Fruit fly (Drosophila melanogaster): ENCODE results near the gene CG6055.

Gene CG6055

DNA sequence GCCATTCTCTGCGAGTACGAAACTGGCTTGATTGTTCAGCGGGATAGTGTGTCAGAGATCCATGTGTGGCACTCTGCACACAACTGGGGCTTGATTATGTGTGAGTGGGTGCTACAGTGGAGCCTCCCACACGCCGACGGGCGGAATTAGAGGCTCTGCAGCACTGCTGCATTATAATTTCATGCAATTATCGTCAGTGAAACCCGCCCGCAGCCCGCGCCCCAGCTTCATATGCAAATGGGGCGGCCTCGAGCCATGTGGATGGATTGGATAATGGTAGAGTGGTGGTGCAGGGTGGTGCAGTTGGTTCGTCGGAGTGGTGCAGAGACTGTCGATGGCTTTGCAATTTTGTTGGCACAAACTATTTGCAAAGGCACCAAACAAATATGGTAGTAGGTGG is 35.4 kb downstream of the CG6055 start:
- no peak for TF ChIP-seq Clk (GFP tag; optimal IDR thresholded peaks at IDR 0.05)
- TF ChIP-seq cnc (optimal IDR thresholded peaks at IDR 0.05), result no peak
- no peak for TF ChIP-seq CG12768 (GFP tag; optimal IDR thresholded peaks at IDR 0.05)
- no peak for TF ChIP-seq cic (GFP tag; optimal IDR thresholded peaks at IDR 0.05)
- TF ChIP-seq tj (GFP tag; optimal IDR thresholded peaks at IDR 0.05), result no peak
- TF ChIP-seq kay (GFP tag; ENCODE audit: borderline replicate concordance), result no peak
- TF ChIP-seq CG1620 (GFP tag; optimal IDR thresholded peaks at IDR 0.05), result no peak
- no peak for TF ChIP-seq CG14711 (tag; optimal IDR thresholded peaks at IDR 0.05)
- TF ChIP-seq CG33017 (tag; optimal IDR thresholded peaks at IDR 0.05), result no peak
- no peak for TF ChIP-seq Mnt (GFP tag; optimal IDR thresholded peaks at IDR 0.05)

dm6 chr2L:7503719-7504118 is 37.4 kb downstream of the CG6055 start:
- no peak for TF ChIP-seq bab1 (GFP tag; optimal IDR thresholded peaks at IDR 0.05)
- TF ChIP-seq CG12768 (GFP tag; optimal IDR thresholded peaks at IDR 0.05), result no peak

DNA sequence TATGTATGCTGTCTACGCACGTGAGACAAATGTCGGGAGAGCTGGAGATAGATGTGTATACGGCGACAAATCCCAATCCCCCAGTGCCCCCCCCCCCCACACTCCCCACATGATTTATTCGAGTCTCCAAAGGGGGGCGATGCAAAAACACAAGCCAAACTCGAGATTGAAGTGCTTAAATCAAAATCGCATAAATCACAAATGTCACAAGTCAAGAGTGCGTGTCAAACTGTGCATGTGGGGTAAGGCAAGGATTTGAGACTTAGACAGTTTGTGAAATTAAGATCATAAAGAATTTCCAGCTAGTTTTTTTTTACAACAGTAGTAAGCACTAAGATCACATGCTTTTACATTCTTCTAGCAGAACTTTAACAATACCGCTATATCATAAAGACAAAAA is 38.2 kb downstream of the CG6055 start:
- TF ChIP-seq Crg-1 (GFP tag; optimal IDR thresholded peaks at IDR 0.05) (no peak), CG5204 (GFP tag; optimal IDR thresholded peaks at IDR 0.05) (no peak), Mnt (GFP tag; optimal IDR thresholded peaks at IDR 0.05) (no peak), pad (GFP tag; optimal IDR thresholded peaks at IDR 0.05) (no peak), CG7101 (tag; optimal IDR thresholded peaks at IDR 0.05) (no peak), CG33017 (tag; optimal IDR thresholded peaks at IDR 0.05) (no peak), tj (GFP tag; optimal IDR thresholded peaks at IDR 0.05) (no peak), Clk (GFP tag; optimal IDR thresholded peaks at IDR 0.05) (no peak), bab1 (GFP tag; optimal IDR thresholded peaks at IDR 0.05) (no peak), Hr96 (GFP tag; optimal IDR thresholded peaks at IDR 0.05) (no peak), cic (GFP tag; optimal IDR thresholded peaks at IDR 0.05) (no peak), ovo (GFP tag; optimal IDR thresholded peaks at IDR 0.05) (no peak), CG12768 (GFP tag; optimal IDR thresholded peaks at IDR 0.05) (no peak), toe (GFP tag; optimal IDR thresholded peaks at IDR 0.05) (no peak), CG11617 (GFP tag; optimal IDR thresholded peaks at IDR 0.05) (no peak), kay (GFP tag; ENCODE audit: borderline replicate concordance) (no peak), cnc (optimal IDR thresholded peaks at IDR 0.05) (no peak), CG7045 (GFP tag; optimal IDR thresholded peaks at IDR 0.05) (no peak), CG1620 (GFP tag; optimal IDR thresholded peaks at IDR 0.05) (no peak), CG14711 (tag; optimal IDR thresholded peaks at IDR 0.05) (no peak)

- TF ChIP-seq CG7101 (tag; optimal IDR thresholded peaks at IDR 0.05), result no peak
- no peak for TF ChIP-seq Mnt (GFP tag; optimal IDR thresholded peaks at IDR 0.05)
Measured at dm6 chr2L:7505976-7506375, 39.6 kb downstream of the CG6055 start.

- TF ChIP-seq tj (GFP tag; optimal IDR thresholded peaks at IDR 0.05) (peak; percentile 22), kay (GFP tag; ENCODE audit: borderline replicate concordance) (no peak)
Measured at dm6 chr2L:7507447-7507846, 41.1 kb downstream of the CG6055 start.

DNA sequence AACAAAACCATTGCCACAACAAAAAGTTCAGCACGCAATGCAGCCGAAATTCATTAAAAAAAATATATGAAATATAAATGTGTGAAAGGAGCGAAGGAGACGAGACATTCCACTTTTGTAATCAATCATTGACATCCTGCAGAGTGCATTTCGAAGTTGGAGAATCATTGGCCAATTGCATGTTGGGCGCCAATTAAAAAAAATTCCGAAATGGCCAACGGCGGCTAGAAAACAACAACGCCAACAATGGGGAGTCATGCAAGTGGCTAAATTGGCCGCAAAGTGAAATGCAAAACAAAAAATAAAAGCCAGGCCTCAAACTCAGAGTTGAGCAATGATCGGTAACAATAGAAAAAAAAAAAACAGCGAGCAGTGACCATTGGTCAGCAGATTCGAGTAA is 42.1 kb downstream of the CG6055 start:
- TF ChIP-seq CG33017 (tag; optimal IDR thresholded peaks at IDR 0.05) (no peak), cnc (optimal IDR thresholded peaks at IDR 0.05) (no peak), Clk (GFP tag; optimal IDR thresholded peaks at IDR 0.05) (no peak), CG14711 (tag; optimal IDR thresholded peaks at IDR 0.05) (no peak), kay (GFP tag; ENCODE audit: borderline replicate concordance) (no peak), Mnt (GFP tag; optimal IDR thresholded peaks at IDR 0.05) (no peak), toe (GFP tag; optimal IDR thresholded peaks at IDR 0.05) (no peak), CG7101 (tag; optimal IDR thresholded peaks at IDR 0.05) (no peak), ovo (GFP tag; optimal IDR thresholded peaks at IDR 0.05) (no peak)

DNA sequence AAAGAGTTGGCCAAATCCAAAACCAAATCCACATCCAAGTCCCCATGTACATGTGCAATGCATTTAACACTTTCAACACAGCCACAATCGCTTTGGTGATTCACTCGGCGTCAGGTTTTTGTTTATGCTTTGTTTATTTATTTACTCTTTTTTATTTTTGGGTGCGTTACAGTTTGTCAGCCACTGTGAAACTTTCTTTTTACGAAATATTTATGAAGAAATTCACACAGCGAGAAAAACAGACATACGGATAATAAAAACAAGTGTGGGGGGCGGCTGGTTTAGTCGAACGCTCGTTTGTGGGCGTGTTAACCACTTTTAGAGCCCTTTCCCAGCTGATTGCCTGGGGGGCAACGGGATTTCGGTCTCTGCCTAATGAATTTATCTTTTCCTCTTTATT is 42.5 kb downstream of the CG6055 start:
- TF ChIP-seq pad (GFP tag; optimal IDR thresholded peaks at IDR 0.05), result no peak

- no peak for TF ChIP-seq CG33017 (tag; optimal IDR thresholded peaks at IDR 0.05)
- peak; percentile 9 for TF ChIP-seq CG14711 (tag; optimal IDR thresholded peaks at IDR 0.05)
Measured at dm6 chr2L:7512860-7513259, 46.5 kb downstream of the CG6055 start.

- TF ChIP-seq Crg-1 (GFP tag; optimal IDR thresholded peaks at IDR 0.05) (no peak), Hr96 (GFP tag; optimal IDR thresholded peaks at IDR 0.05) (no peak), pad (GFP tag; optimal IDR thresholded peaks at IDR 0.05) (no peak), CG33017 (tag; optimal IDR thresholded peaks at IDR 0.05) (no peak), tj (GFP tag; optimal IDR thresholded peaks at IDR 0.05) (no peak), CG12768 (GFP tag; optimal IDR thresholded peaks at IDR 0.05) (no peak), cic (GFP tag; optimal IDR thresholded peaks at IDR 0.05) (no peak), CG1620 (GFP tag; optimal IDR thresholded peaks at IDR 0.05) (no peak), CG7045 (GFP tag; optimal IDR thresholded peaks at IDR 0.05) (no peak), CG5204 (GFP tag; optimal IDR thresholded peaks at IDR 0.05) (no peak), bab1 (GFP tag; optimal IDR thresholded peaks at IDR 0.05) (no peak), cnc (optimal IDR thresholded peaks at IDR 0.05) (no peak), CG14711 (tag; optimal IDR thresholded peaks at IDR 0.05) (no peak), ovo (GFP tag; optimal IDR thresholded peaks at IDR 0.05) (no peak), kay (GFP tag; ENCODE audit: borderline replicate concordance) (no peak), CG7101 (tag; optimal IDR thresholded peaks at IDR 0.05) (no peak), Mnt (GFP tag; optimal IDR thresholded peaks at IDR 0.05) (no peak), CG11617 (GFP tag; optimal IDR thresholded peaks at IDR 0.05) (no peak)
Measured at dm6 chr2L:7513321-7514059, 47.1 kb downstream of the CG6055 start.
